Fruit fly (Drosophila melanogaster) whole organism, prepupa: Measurements from ENCODE around the gene CG31817.

ENCODE experiments used
- Blimp-1 ChIP-seq: fragments of 200-800 bp; sonication (Bioruptor generic); optimal IDR thresholded peaks from 3 replicates; lab custom pipeline; 2017; ENCODE audit warnings: missing biosample characterization, missing genetic modification characterization, mild to moderate bottlenecking, moderate library complexity, missing genetic modification reagents
- CG10631 ChIP-seq: fragments of 200-800 bp; sonication (Bioruptor generic); optimal IDR thresholded peaks from 2 replicates; lab custom pipeline; 2016; ENCODE audit warnings: missing biosample characterization, missing genetic modification characterization
- CG10669 ChIP-seq: fragments of 200-800 bp; sonication (Bioruptor generic); optimal IDR thresholded peaks from 3 replicates; lab custom pipeline; 2018; ENCODE audit warnings: missing biosample characterization, mild to moderate bottlenecking, missing genetic modification characterization, moderate library complexity
- CG11294 ChIP-seq: fragments of 200-800 bp; sonication (Bioruptor generic); IDR thresholded peaks from 2 replicates; pipeline ENCODE4 v1.3.6; 2022; ENCODE audit warnings: missing biosample characterization, missing genetic modification characterization
- CG11762 ChIP-seq: fragments of 200-800 bp; sonication (Bioruptor generic); optimal IDR thresholded peaks from 3 replicates; lab custom pipeline; 2016; ENCODE audit warnings: missing biosample characterization, missing genetic modification characterization; ENCODE audit not compliant: insufficient read depth
- CG11902 ChIP-seq: fragments of 200-800 bp; sonication (Bioruptor generic); optimal IDR thresholded peaks from 3 replicates; lab custom pipeline; 2016; ENCODE audit warnings: missing biosample characterization, missing genetic modification characterization
- CG15336 ChIP-seq: fragments of 200-800 bp; sonication (Bioruptor generic); IDR thresholded peaks from 2 replicates; pipeline ENCODE4 v1.3.6; 2022; ENCODE audit warnings: missing biosample characterization, missing genetic modification characterization
- CG1621 ChIP-seq: fragments of 200-800 bp; sonication (Bioruptor generic); optimal IDR thresholded peaks from 3 replicates; lab custom pipeline; 2018; ENCODE audit warnings: missing biosample characterization, mild to moderate bottlenecking, missing genetic modification characterization
- CG16779 ChIP-seq: fragments of 200-800 bp; sonication (Bioruptor generic); optimal IDR thresholded peaks from 3 replicates; lab custom pipeline; 2017; ENCODE audit warnings: missing biosample characterization, mild to moderate bottlenecking, missing genetic modification characterization
- CG3032 ChIP-seq: fragments of 200-800 bp; optimal IDR thresholded peaks from 2 replicates; lab custom pipeline; 2019; ENCODE audit warnings: missing biosample characterization, mild to moderate bottlenecking, missing genetic modification characterization, moderate library complexity
- CG32006 ChIP-seq: fragments of 200-800 bp; sonication (Bioruptor generic); optimal IDR thresholded peaks from 3 replicates; lab custom pipeline; 2017; ENCODE audit warnings: missing biosample characterization, mild to moderate bottlenecking, missing genetic modification characterization
- CG34406 ChIP-seq: fragments of 200-800 bp; sonication (Bioruptor generic); optimal IDR thresholded peaks from 3 replicates; lab custom pipeline; 2016; ENCODE audit warnings: missing biosample characterization, missing genetic modification characterization
- CG3919 ChIP-seq: fragments of 200-800 bp; sonication (Bioruptor generic); optimal IDR thresholded peaks from 3 replicates; lab custom pipeline; 2016; ENCODE audit warnings: missing biosample characterization, missing genetic modification characterization
- CG4318 ChIP-seq: fragments of 200-800 bp; sonication (Bioruptor generic); optimal IDR thresholded peaks from 3 replicates; lab custom pipeline; 2017; ENCODE audit warnings: missing biosample characterization, mild to moderate bottlenecking, missing genetic modification characterization
- CG6163 ChIP-seq: fragments of 200-800 bp; sonication (Bioruptor generic); IDR thresholded peaks from 3 replicates; pipeline ENCODE4 v1.3.6; 2022; ENCODE audit warnings: missing biosample characterization, missing genetic modification characterization
- CG6276 ChIP-seq: fragments of 200-800 bp; sonication (Bioruptor generic); optimal IDR thresholded peaks from 2 replicates; lab custom pipeline; 2017; ENCODE audit warnings: missing biosample characterization, mild to moderate bottlenecking, missing genetic modification characterization
- CG6792 ChIP-seq: fragments of 200-800 bp; sonication (Bioruptor generic); optimal IDR thresholded peaks from 3 replicates; lab custom pipeline; 2016; ENCODE audit warnings: missing biosample characterization, missing genetic modification characterization
- CG6808 ChIP-seq: fragments of 200-800 bp; sonication (Bioruptor generic); optimal IDR thresholded peaks from 3 replicates; lab custom pipeline; 2017; ENCODE audit warnings: missing biosample characterization, missing genetic modification characterization, mild to moderate bottlenecking, moderate library complexity, missing genetic modification reagents
- CG6854 ChIP-seq: fragments of 200-800 bp; sonication (Bioruptor generic); optimal IDR thresholded peaks from 2 replicates; lab custom pipeline; 2017; ENCODE audit warnings: missing biosample characterization, mild to moderate bottlenecking, missing genetic modification characterization
- CG7368 ChIP-seq: fragments of 200-800 bp; sonication (Bioruptor generic); optimal IDR thresholded peaks from 3 replicates; lab custom pipeline; 2016; ENCODE audit warnings: missing biosample characterization, missing genetic modification characterization
- CG8119 ChIP-seq: fragments of 200-800 bp; sonication (Bioruptor generic); IDR thresholded peaks from 3 replicates; pipeline ENCODE4 v1.3.6; 2022; ENCODE audit warnings: missing biosample characterization, missing genetic modification characterization
- CG8319 ChIP-seq: fragments of 200-800 bp; sonication (Bioruptor generic); optimal IDR thresholded peaks from 3 replicates; lab custom pipeline; 2016; ENCODE audit warnings: missing biosample characterization, missing genetic modification characterization
- CG8632 ChIP-seq: fragments of 200-800 bp; sonication (Bioruptor generic); optimal IDR thresholded peaks from 3 replicates; lab custom pipeline; 2016; ENCODE audit warnings: missing biosample characterization, missing genetic modification characterization
- CG9139 ChIP-seq: fragments of 200-800 bp; sonication (Bioruptor generic); optimal IDR thresholded peaks from 3 replicates; lab custom pipeline; 2017; ENCODE audit warnings: missing biosample characterization, mild to moderate bottlenecking, missing genetic modification characterization
- Eip75B ChIP-seq: fragments of 200-800 bp; sonication (Bioruptor generic); optimal IDR thresholded peaks from 3 replicates; lab custom pipeline; 2016; ENCODE audit warnings: missing biosample characterization, missing genetic modification characterization
- Eip78C ChIP-seq: fragments of 200-800 bp; sonication (Bioruptor generic); peaks from one replicate; lab custom pipeline; 2016; ENCODE audit warnings: missing biosample characterization, missing genetic modification characterization
- Eip93F ChIP-seq: fragments of 200-800 bp; sonication (Bioruptor generic); optimal IDR thresholded peaks from 2 replicates; lab custom pipeline; 2016; ENCODE audit warnings: missing biosample characterization, mild to moderate bottlenecking, missing genetic modification characterization
- Ets21C ChIP-seq: fragments of 200-800 bp; sonication (Bioruptor generic); optimal IDR thresholded peaks from 3 replicates; lab custom pipeline; 2016; ENCODE audit warnings: missing biosample characterization, missing genetic modification characterization
- Ets96B ChIP-seq: fragments of 200-800 bp; optimal IDR thresholded peaks from 2 replicates; lab custom pipeline; 2019; ENCODE audit warnings: missing biosample characterization, mild to moderate bottlenecking, missing genetic modification characterization, moderate library complexity
- Hr39 ChIP-seq: fragments of 200-800 bp; sonication (Bioruptor generic); optimal IDR thresholded peaks from 2 replicates; lab custom pipeline; 2016; ENCODE audit warnings: missing biosample characterization, missing genetic modification characterization
- Hr4 ChIP-seq: fragments of 200-800 bp; sonication (Bioruptor generic); optimal IDR thresholded peaks from 3 replicates; lab custom pipeline; 2016; ENCODE audit warnings: missing biosample characterization, missing genetic modification characterization
- Lpt ChIP-seq: fragments of 200-800 bp; sonication (Bioruptor generic); optimal IDR thresholded peaks from 3 replicates; lab custom pipeline; 2016; ENCODE audit warnings: missing biosample characterization, missing genetic modification characterization
- Met ChIP-seq: fragments of 200-800 bp; sonication (Bioruptor generic); optimal IDR thresholded peaks from 3 replicates; lab custom pipeline; 2016; ENCODE audit warnings: missing biosample characterization, missing genetic modification characterization
- OdsH ChIP-seq: fragments of 200-800 bp; sonication (Bioruptor generic); optimal IDR thresholded peaks from 3 replicates; lab custom pipeline; 2016; ENCODE audit warnings: missing biosample characterization, missing genetic modification characterization
- Smox ChIP-seq: fragments of 200-800 bp; sonication (Bioruptor generic); optimal IDR thresholded peaks from 3 replicates; lab custom pipeline; 2016; ENCODE audit warnings: missing biosample characterization, missing genetic modification characterization
- Sox102F ChIP-seq: fragments of 200-800 bp; sonication (Bioruptor generic); optimal IDR thresholded peaks from 2 replicates; lab custom pipeline; 2016; ENCODE audit warnings: missing biosample characterization, mild to moderate bottlenecking, missing genetic modification characterization
- Sox14 ChIP-seq: fragments of 200-800 bp; sonication (Bioruptor generic); optimal IDR thresholded peaks from 3 replicates; lab custom pipeline; 2016; ENCODE audit warnings: missing biosample characterization, missing genetic modification characterization
- Sox15 ChIP-seq: fragments of 200-800 bp; sonication (Bioruptor generic); optimal IDR thresholded peaks from 3 replicates; lab custom pipeline; 2016; ENCODE audit warnings: missing biosample characterization, missing genetic modification characterization
- achi ChIP-seq: fragments of 200-800 bp; sonication (Bioruptor generic); optimal IDR thresholded peaks from 3 replicates; lab custom pipeline; 2016; ENCODE audit warnings: missing biosample characterization, missing genetic modification characterization
- cyc ChIP-seq: fragments of 200-800 bp; sonication (Bioruptor generic); optimal IDR thresholded peaks from 3 replicates; lab custom pipeline; 2016; ENCODE audit warnings: missing biosample characterization, missing genetic modification characterization
- dsx ChIP-seq: fragments of 200-800 bp; optimal IDR thresholded peaks from 3 replicates; lab custom pipeline; 2019; ENCODE audit warnings: missing biosample characterization, mild to moderate bottlenecking, missing genetic modification characterization, moderate library complexity; ENCODE audit not compliant: poor library complexity, severe bottlenecking
- eg ChIP-seq: fragments of 200-800 bp; sonication (Bioruptor generic); IDR thresholded peaks from 3 replicates; pipeline ENCODE4 v1.3.6; 2022; ENCODE audit warnings: missing biosample characterization, missing genetic modification characterization
- esn ChIP-seq: fragments of 200-800 bp; sonication (Bioruptor generic); optimal IDR thresholded peaks from 2 replicates; lab custom pipeline; 2016; ENCODE audit warnings: missing biosample characterization, mild to moderate bottlenecking, missing genetic modification characterization, moderate library complexity
- fd85E ChIP-seq: fragments of 200-800 bp; sonication (Bioruptor generic); optimal IDR thresholded peaks from 3 replicates; lab custom pipeline; 2016; ENCODE audit warnings: missing biosample characterization, missing genetic modification characterization
- fkh ChIP-seq: fragments of 200-800 bp; sonication (Bioruptor generic); optimal IDR thresholded peaks from 3 replicates; lab custom pipeline; 2017; ENCODE audit warnings: missing biosample characterization, mild to moderate bottlenecking, missing genetic modification characterization, moderate library complexity
- lz ChIP-seq: fragments of 200-800 bp; sonication (Bioruptor generic); optimal IDR thresholded peaks from 3 replicates; lab custom pipeline; 2016; ENCODE audit warnings: missing biosample characterization, missing genetic modification characterization
- net ChIP-seq: fragments of 200-800 bp; sonication (Bioruptor generic); optimal IDR thresholded peaks from 3 replicates; lab custom pipeline; 2016; ENCODE audit warnings: missing biosample characterization, missing genetic modification characterization
- pdm3 ChIP-seq: fragments of 200-800 bp; sonication (Bioruptor generic); optimal IDR thresholded peaks from 3 replicates; lab custom pipeline; 2016; ENCODE audit warnings: missing biosample characterization, missing genetic modification characterization
- salr ChIP-seq, 2 experiments: fragments of 200-800 bp; sonication (Bioruptor generic); optimal IDR thresholded peaks; 3 replicates each; lab custom pipeline; 2016 to 2018; ENCODE audit warnings: missing biosample characterization in 2 of 2, missing genetic modification characterization in 2 of 2, mild to moderate bottlenecking in 1 of 2
- spab ChIP-seq: fragments of 200-800 bp; sonication (Bioruptor generic); optimal IDR thresholded peaks from 2 replicates; lab custom pipeline; 2017; ENCODE audit warnings: missing biosample characterization, mild to moderate bottlenecking, missing genetic modification characterization, missing genetic modification reagents
- ss ChIP-seq, 2 experiments: fragments of 200-800 bp; sonication (Bioruptor generic); optimal IDR thresholded peaks; 2 replicates in 1 of 2; 3 replicates in 1 of 2; lab custom pipeline; 2017 to 2018; ENCODE audit warnings: mild to moderate bottlenecking in 2 of 2, missing biosample characterization in 2 of 2, missing genetic modification characterization in 2 of 2, moderate library complexity in 1 of 2
- topi ChIP-seq: fragments of 200-800 bp; sonication (Bioruptor generic); optimal IDR thresholded peaks from 3 replicates; lab custom pipeline; 2016; ENCODE audit warnings: missing biosample characterization, missing genetic modification characterization
- vri ChIP-seq: fragments of 200-800 bp; sonication (Bioruptor generic); optimal IDR thresholded peaks from 3 replicates; lab custom pipeline; 2016; ENCODE audit warnings: missing biosample characterization, mild to moderate bottlenecking, missing genetic modification characterization

Gene CG31817

dm6 chr2L:16357865-16358264 is 20.2 kb upstream of the CG31817 start:
- TF ChIP-seq eg (GFP tag; lab: Robert Waterston, UW): no peak
- TF ChIP-seq CG9139 (GFP tag; lab: Kevin White, UChicago): no peak
- peak; percentile 41 for TF ChIP-seq Eip78C (GFP tag; lab: Kevin White, UChicago)
- no peak for TF ChIP-seq Lpt
- TF ChIP-seq vri: no peak
- TF ChIP-seq Sox14 (GFP tag; lab: Kevin White, UChicago): no peak
- TF ChIP-seq achi (GFP tag; lab: Kevin White, UChicago): peak; percentile 11
- no peak for TF ChIP-seq dsx
- peak; percentile 39 for TF ChIP-seq OdsH
- no peak for TF ChIP-seq pdm3
- no peak for TF ChIP-seq net (GFP tag; lab: Kevin White, UChicago)
- no peak for TF ChIP-seq CG6808 (GFP tag; lab: Kevin White, UChicago)
- TF ChIP-seq Blimp-1 (GFP tag; lab: Kevin White, UChicago): no peak
- TF ChIP-seq Sox102F (GFP tag; lab: Kevin White, UChicago): peak; percentile 38
- no peak for TF ChIP-seq CG3032 (tag; lab: Kevin White, UChicago)
- TF ChIP-seq CG11762 (GFP tag; lab: Kevin White, UChicago): no peak
- TF ChIP-seq CG10631 (GFP tag; lab: Kevin White, UChicago): peak; percentile 15
- no peak for TF ChIP-seq CG34406 (GFP tag; lab: Kevin White, UChicago)
- TF ChIP-seq CG10669 (GFP tag; lab: Kevin White, UChicago): peak; percentile 4
- no peak for TF ChIP-seq salr (GFP tag; optimal IDR thresholded peaks at IDR 0.05; lab: Kevin White, UChicago)
- no peak for TF ChIP-seq CG8632
- TF ChIP-seq Met (GFP tag; lab: Kevin White, UChicago): no peak
- no peak for TF ChIP-seq CG8319
- peak; percentile 8 for TF ChIP-seq lz
- no peak for TF ChIP-seq CG16779 (tag; lab: Kevin White, UChicago)
- no peak for TF ChIP-seq CG15336 (GFP tag; lab: Robert Waterston, UW)
- no peak for TF ChIP-seq CG11902 (GFP tag; lab: Kevin White, UChicago)
- TF ChIP-seq Ets96B (tag; lab: Kevin White, UChicago): no peak
- TF ChIP-seq Hr39 (GFP tag; lab: Kevin White, UChicago): no peak
- peak; percentile 44 for TF ChIP-seq Smox
- no peak for TF ChIP-seq CG6854 (GFP tag; lab: Kevin White, UChicago)
- TF ChIP-seq CG32006 (GFP tag; lab: Kevin White, UChicago): no peak
- TF ChIP-seq Sox15 (GFP tag; lab: Kevin White, UChicago): no peak
- TF ChIP-seq ss (GFP tag; optimal IDR thresholded peaks at IDR 0.05; lab: Kevin White, UChicago): no peak
- no peak for TF ChIP-seq Eip75B (GFP tag; lab: Kevin White, UChicago)
- no peak for TF ChIP-seq CG7368 (GFP tag; lab: Kevin White, UChicago)
- no peak for TF ChIP-seq CG3919 (GFP tag; lab: Kevin White, UChicago)
- TF ChIP-seq fd85E (GFP tag; lab: Kevin White, UChicago): no peak
- TF ChIP-seq fkh (GFP tag; lab: Kevin White, UChicago): no peak
- no peak for TF ChIP-seq Hr4 (GFP tag; lab: Kevin White, UChicago)
- no peak for TF ChIP-seq CG8119 (GFP tag; lab: Robert Waterston, UW)
- no peak for TF ChIP-seq CG6163 (GFP tag; lab: Robert Waterston, UW)
- TF ChIP-seq esn (GFP tag; lab: Kevin White, UChicago): peak; percentile 54
- no peak for TF ChIP-seq CG1621
- no peak for TF ChIP-seq CG11294 (GFP tag; lab: Robert Waterston, UW)
- no peak for TF ChIP-seq Eip93F (GFP tag; lab: Kevin White, UChicago)
- TF ChIP-seq CG4318 (GFP tag; lab: Kevin White, UChicago): no peak
- peak; percentile 8 for TF ChIP-seq cyc (GFP tag; lab: Kevin White, UChicago)
- TF ChIP-seq spab (GFP tag; lab: Kevin White, UChicago): no peak
- peak; percentile 33 for TF ChIP-seq topi (GFP tag; lab: Kevin White, UChicago)
- TF ChIP-seq CG6276 (GFP tag; lab: Kevin White, UChicago): no peak
- peak; percentile 4 for TF ChIP-seq CG6792 (GFP tag; lab: Kevin White, UChicago)
- TF ChIP-seq Ets21C (GFP tag; lab: Kevin White, UChicago): no peak
